Fruit fly (Drosophila melanogaster): ENCODE measurements around the gene Svip.

Svip gene

dm6 chr3L:9377198-9378035 lies 18.6 kb downstream of the Svip start, which contains the start of gene Hsp26 (continued):
- TF ChIP-seq CG32772 (GFP tag; IDR thresholded peaks at IDR 0.05) = peak; percentile 71
- peak; percentile 87 for TF ChIP-seq dysf (GFP tag; IDR thresholded peaks at IDR 0.05)
- TF ChIP-seq CG2129 (GFP tag; IDR thresholded peaks at IDR 0.05; ENCODE audit: partially characterized antibody) = no peak
- TF ChIP-seq CG12155 (GFP tag; optimal IDR thresholded peaks at IDR 0.05) = peak; percentile 83
- peak; percentile 9 for TF ChIP-seq CG10543 (GFP tag; optimal IDR thresholded peaks at IDR 0.05)
- TF ChIP-seq CG11398 (GFP tag; optimal IDR thresholded peaks at IDR 0.05) = peak; percentile 78
- TF ChIP-seq Sox100B (GFP tag; optimal IDR thresholded peaks at IDR 0.05) = peak; percentile 67
- TF ChIP-seq MBD-R2 (GFP tag; IDR thresholded peaks at IDR 0.05) = peak; percentile 42; the same call in 1 of the 2 replicates
- no peak for TF ChIP-seq TFAM (GFP tag; optimal IDR thresholded peaks at IDR 0.05)
- no peak for TF ChIP-seq gfzf (GFP tag; optimal IDR thresholded peaks at IDR 0.05)
- TF ChIP-seq HLH3B (GFP tag; IDR thresholded peaks at IDR 0.05) = peak; percentile 89
- TF ChIP-seq Vsx1 (GFP tag; optimal IDR thresholded peaks at IDR 0.05) = peak; percentile 53
- peak; percentile 83 for TF ChIP-seq CG7786 (GFP tag; optimal IDR thresholded peaks at IDR 0.05)
- peak; percentile 82 for TF ChIP-seq tgo (GFP tag; IDR thresholded peaks at IDR 0.05)
- TF ChIP-seq abd-A (tag; optimal IDR thresholded peaks at IDR 0.05) = no peak
- no peak for TF ChIP-seq vnd (GFP tag; IDR thresholded peaks at IDR 0.05; ENCODE audit: partially characterized antibody)
- TF ChIP-seq dmrt11E (tag; optimal IDR thresholded peaks at IDR 0.05) = peak; percentile 30
- TF ChIP-seq h (optimal IDR thresholded peaks at IDR 0.05) = no peak
- TF ChIP-seq CG8290 (GFP tag; optimal IDR thresholded peaks at IDR 0.05) = peak; percentile 72
- TF ChIP-seq CG8290 (tag; optimal IDR thresholded peaks at IDR 0.05) = peak in 1 of 2 experiments; percentile 24
- peak; percentile 79 for TF ChIP-seq CG8089 (GFP tag; optimal IDR thresholded peaks at IDR 0.05)

- TF ChIP-seq dysf (GFP tag; IDR thresholded peaks at IDR 0.05) (no peak), ssp (GFP tag; IDR thresholded peaks at IDR 0.05) (no peak), CG7357 (GFP tag; IDR thresholded peaks at IDR 0.05) (no peak), Hr39 (optimal IDR thresholded peaks at IDR 0.05) (no peak), al (GFP tag; IDR thresholded peaks at IDR 0.05) (no peak), twi (tag; optimal IDR thresholded peaks at IDR 0.05) (peak; percentile 58), C15 (GFP tag; IDR thresholded peaks at IDR 0.05) (no peak), Nf-YC (tag; optimal IDR thresholded peaks at IDR 0.05) (peak; percentile 34), crp (GFP tag; optimal IDR thresholded peaks at IDR 0.05) (peak in 1 of 2 experiments; percentile 39), NFAT (GFP tag; IDR thresholded peaks at IDR 0.05) (no peak), pho (GFP tag; optimal IDR thresholded peaks at IDR 0.05) (no peak), Ravus (GFP tag; IDR thresholded peaks at IDR 0.05) (no peak), ATbp (GFP tag; optimal IDR thresholded peaks at IDR 0.05) (no peak), Nf-YA (GFP tag; IDR thresholded peaks at IDR 0.05) (no peak), nom (GFP tag; optimal IDR thresholded peaks at IDR 0.05) (peak; percentile 49), Med (GFP tag) (peak; percentile 50), bcd (GFP tag; optimal IDR thresholded peaks at IDR 0.05) (no peak), otp (GFP tag; IDR thresholded peaks at IDR 0.05) (no peak), CG15601 (tag; optimal IDR thresholded peaks at IDR 0.05) (no peak), ro (GFP tag; IDR thresholded peaks at IDR 0.05) (no peak), lab (GFP tag; optimal IDR thresholded peaks at IDR 0.05) (no peak), CG14965 (GFP tag; optimal IDR thresholded peaks at IDR 0.05; ENCODE audit: borderline replicate concordance) (no peak), fu2 (GFP tag; optimal IDR thresholded peaks at IDR 0.05) (no peak), Drgx (GFP tag; IDR thresholded peaks at IDR 0.05) (peak; percentile 29; the same call in 1 of the 2 replicates), CG3847 (GFP tag; IDR thresholded peaks at IDR 0.05) (no peak), zfh1 (GFP tag; IDR thresholded peaks at IDR 0.05) (no peak), BEAF-32 (GFP tag; optimal IDR thresholded peaks at IDR 0.05) (no peak), Dek (tag; optimal IDR thresholded peaks at IDR 0.05) (no peak), CG10543 (GFP tag; optimal IDR thresholded peaks at IDR 0.05) (peak; percentile 17)
Measured at dm6 chr3L:9379484-9380343, 20.9 kb downstream of the Svip start, which contains the start of gene Hsp67Ba. TSS of gene Hsp67Ba (minus strand) at chr3L:9379534.
